Worm (Caenorhabditis elegans): ENCODE results near the gene F18C5.5.

Gene F18C5.5

DNA sequence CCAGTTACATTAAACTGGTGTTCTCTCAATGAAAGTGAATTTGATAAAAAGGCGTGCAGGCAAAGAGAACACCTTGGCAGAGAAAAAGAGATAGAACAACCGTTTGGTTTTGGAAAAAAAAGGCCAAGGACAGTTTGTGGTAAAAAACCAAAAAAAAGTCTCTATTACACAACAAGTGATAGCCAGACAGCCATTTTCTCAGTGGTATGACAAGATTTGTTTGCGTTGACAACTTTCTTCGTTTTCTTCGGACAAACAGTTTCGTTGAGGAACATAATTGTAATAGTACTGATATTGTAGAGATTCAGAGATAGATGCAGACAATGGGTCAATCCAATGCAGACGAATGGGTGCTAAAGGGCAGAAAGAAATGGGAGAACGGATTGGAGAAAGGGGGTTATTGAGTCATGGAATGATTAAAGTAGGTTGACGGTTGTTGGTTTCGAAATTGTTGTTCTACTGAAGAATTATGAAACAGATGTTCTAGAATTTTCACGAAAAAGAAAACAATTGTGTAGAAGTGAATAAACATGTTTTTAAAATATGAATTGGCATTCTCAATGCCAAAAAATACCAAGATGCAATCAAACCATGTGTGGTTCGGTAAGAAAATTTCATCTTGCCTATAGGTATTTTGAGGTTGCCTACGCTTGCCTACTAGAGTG, 4.2 kb downstream of the F18C5.5 start (continued):
- no peak for TF ChIP-seq attf-3 (GFP tag; conservative IDR thresholded peaks at IDR 0.05)
- no peak for TF ChIP-seq T07F8.4 (tag; optimal IDR thresholded peaks at IDR 0.05)
- no peak for TF ChIP-seq ztf-18 (tag; optimal IDR thresholded peaks at IDR 0.05)

ce11 chrII:6561300-6561699, 5.2 kb downstream of the F18C5.5 start, which contains the start of gene F18C5.10:
Gene F18C5.10 (minus strand): TSS chrII:6561444.
- TF ChIP-seq let-526 (GFP tag; IDR thresholded peaks at IDR 0.05) (0 out of 2 replicates have a peak, but pooled peaks have one; percentile 47), ama-1 (optimal IDR thresholded peaks at IDR 0.05) (peak; percentile 89), ama-1 (GFP tag; optimal IDR thresholded peaks at IDR 0.05) (no peak), F57C9.4 (tag; optimal IDR thresholded peaks at IDR 0.05) (no peak), cebp-1 (GFP tag; IDR thresholded peaks at IDR 0.05) (no peak), cebp-1 (tag; optimal IDR thresholded peaks at IDR 0.05) (peak; percentile 45), hsf-1 (GFP tag; IDR thresholded peaks at IDR 0.05) (0 out of 2 replicates have a peak, but pooled peaks have one; percentile 47)

DNA sequence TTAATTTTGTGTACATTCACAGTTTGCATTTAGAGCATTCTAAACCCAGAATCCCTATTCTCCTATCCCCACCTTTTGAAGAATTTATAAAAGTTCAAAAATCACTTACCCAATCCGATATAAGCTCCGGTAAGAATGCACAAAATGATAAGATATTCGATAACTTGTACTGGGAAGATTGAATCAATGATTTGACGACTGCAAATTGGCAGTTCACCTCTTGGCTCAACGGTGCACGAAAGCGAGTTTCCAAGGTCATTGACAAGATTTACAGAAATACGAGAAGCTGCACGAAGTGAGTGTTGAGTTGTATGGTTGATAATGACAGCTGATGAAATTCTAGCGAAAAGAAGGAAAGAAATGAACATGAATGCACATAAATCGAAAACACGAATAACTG, 6.2 kb downstream of the F18C5.5 start:
- no peak for TF ChIP-seq tbx-9 (tag; optimal IDR thresholded peaks at IDR 0.05; ENCODE audit: borderline replicate concordance)
- no peak for TF ChIP-seq Y53F4B.3 (GFP tag; IDR thresholded peaks at IDR 0.05)
- TF ChIP-seq ceh-27 (GFP tag; optimal IDR thresholded peaks at IDR 0.05), result no peak
- TF ChIP-seq ceh-79 (tag; optimal IDR thresholded peaks at IDR 0.05), result no peak
- TF ChIP-seq nhr-179 (tag; optimal IDR thresholded peaks at IDR 0.05), result no peak
- no peak for TF ChIP-seq nfya-2 (GFP tag; IDR thresholded peaks at IDR 0.05)
- no peak for TF ChIP-seq unc-130 (GFP tag; optimal IDR thresholded peaks at IDR 0.05)
- no peak for TF ChIP-seq ztf-25 (GFP tag; IDR thresholded peaks at IDR 0.05)
- no peak for TF ChIP-seq lag-1 (GFP tag; IDR thresholded peaks at IDR 0.05)
- TF ChIP-seq snpc-3.4 (tag; optimal IDR thresholded peaks at IDR 0.05), result no peak
- no peak for TF ChIP-seq B0336.3 (GFP tag; IDR thresholded peaks at IDR 0.05)
- no peak for TF ChIP-seq T07F8.4 (tag; optimal IDR thresholded peaks at IDR 0.05)
- TF ChIP-seq ZK185.1 (tag; optimal IDR thresholded peaks at IDR 0.05; ENCODE audit: poor library complexity, severe bottlenecking), result no peak
- TF ChIP-seq mel-28 (tag; optimal IDR thresholded peaks at IDR 0.05; ENCODE audit: borderline replicate concordance), result no peak
- TF ChIP-seq ceh-100 (GFP tag; IDR thresholded peaks at IDR 0.05), result no peak

ce11 chrII:6558887-6559286, 7.6 kb downstream of the F18C5.5 start:
- TF ChIP-seq hlh-12 (tag; optimal IDR thresholded peaks at IDR 0.05), result no peak
- peak; percentile 79 for TF ChIP-seq Y53G8AR.9 (GFP tag; conservative IDR thresholded peaks at IDR 0.05)
- TF ChIP-seq C17E4.6 (GFP tag; IDR thresholded peaks at IDR 0.05), result 0 out of 2 replicates have a peak, but pooled peaks have one; percentile 7
- TF ChIP-seq unc-62 (GFP tag; optimal IDR thresholded peaks at IDR 0.05), result no peak
- 0 out of 2 replicates have a peak, but pooled peaks have one; percentile 18 for TF ChIP-seq dox-1 (GFP tag; IDR thresholded peaks at IDR 0.05)
- peak; percentile 73 for TF ChIP-seq nfyb-1 (GFP tag; IDR thresholded peaks at IDR 0.05)
- TF ChIP-seq mel-28 (tag; optimal IDR thresholded peaks at IDR 0.05; ENCODE audit: borderline replicate concordance), result peak; percentile 52
- peak; percentile 10 for TF ChIP-seq tbp1 (GFP tag; optimal IDR thresholded peaks at IDR 0.05)
- TF ChIP-seq rpc-1 (optimal IDR thresholded peaks at IDR 0.05), result no peak
- TF ChIP-seq rpc-1 (tag; optimal IDR thresholded peaks at IDR 0.05), result no peak
- 0 out of 2 replicates have a peak, but pooled peaks have one; percentile 41 for TF ChIP-seq K11D2.4 (GFP tag; IDR thresholded peaks at IDR 0.05)
- 0 out of 2 replicates have a peak, but pooled peaks have one; percentile 32 for TF ChIP-seq pbrm-1 (GFP tag; IDR thresholded peaks at IDR 0.05)
- no peak for TF ChIP-seq aptf-2 (GFP tag; conservative IDR thresholded peaks at IDR 0.05)
- 0 out of 2 replicates have a peak, but pooled peaks have one; percentile 29 for TF ChIP-seq cebp-1 (GFP tag; IDR thresholded peaks at IDR 0.05)
- peak; percentile 59 for TF ChIP-seq cebp-1 (tag; optimal IDR thresholded peaks at IDR 0.05)
- 0 out of 2 replicates have a peak, but pooled peaks have one; percentile 27 for TF ChIP-seq Y95B8A.8 (GFP tag; IDR thresholded peaks at IDR 0.05)
- TF ChIP-seq mes-4 (tag; optimal IDR thresholded peaks at IDR 0.05), result no peak
- TF ChIP-seq D2030.7 (GFP tag; IDR thresholded peaks at IDR 0.05), result no peak
- peak; percentile 64 for TF ChIP-seq repo-1 (tag; optimal IDR thresholded peaks at IDR 0.05)
- TF ChIP-seq ZK185.1 (tag; optimal IDR thresholded peaks at IDR 0.05; ENCODE audit: poor library complexity, severe bottlenecking), result no peak
- TF ChIP-seq ekl-4 (GFP tag; IDR thresholded peaks at IDR 0.05), result peak; percentile 60
- TF ChIP-seq hmg-1.2 (GFP tag; IDR thresholded peaks at IDR 0.05), result peak; percentile 26; the same call in 1 of the 2 replicates
- TF ChIP-seq lir-1 (GFP tag; conservative IDR thresholded peaks at IDR 0.05), result peak; percentile 34; the same call in 1 of the 2 replicates
- TF ChIP-seq tlf-1 (GFP tag; optimal IDR thresholded peaks at IDR 0.05), result peak; percentile 28
- no peak for TF ChIP-seq snpc-3.4 (tag; optimal IDR thresholded peaks at IDR 0.05)
